Worm (Caenorhabditis elegans): Measurements from ENCODE around the gene cca-1.

- TF ChIP-seq nhr-77 (tag; optimal IDR thresholded peaks at IDR 0.05) = no peak
- TF ChIP-seq unc-62 (GFP tag; optimal IDR thresholded peaks at IDR 0.05) = no peak
- no peak for TF ChIP-seq egl-27 (tag; optimal IDR thresholded peaks at IDR 0.05)
- TF ChIP-seq ztf-11 (tag; optimal IDR thresholded peaks at IDR 0.05) = no peak
- TF ChIP-seq ceh-28 (tag; optimal IDR thresholded peaks at IDR 0.05) = no peak
- no peak for TF ChIP-seq nhr-76 (tag; optimal IDR thresholded peaks at IDR 0.05)
- no peak for TF ChIP-seq snpc-4 (tag; optimal IDR thresholded peaks at IDR 0.05)
Observed at ce11 chrX:7799680-7800079, 76.1 kb downstream of the cca-1 start, which contains the start of gene gpx-7.
